Fruit fly (Drosophila melanogaster): Measurements from ENCODE around the gene CG32603.

dm6 chrX:14209209-14209781 is 24.9 kb downstream of the CG32603 start:
- no peak for TF ChIP-seq EcR (GFP tag; optimal IDR thresholded peaks at IDR 0.05)
- no peak for TF ChIP-seq usp (GFP tag; optimal IDR thresholded peaks at IDR 0.05)
- no peak for TF ChIP-seq psq (optimal IDR thresholded peaks at IDR 0.05)
- TF ChIP-seq pan (optimal IDR thresholded peaks at IDR 0.05), result no peak

All from whole organism.